Worm (Caenorhabditis elegans) whole organism, L1 larva: Measurements from ENCODE around the gene metl-5.
A peak's percentile ranks its signal among the peaks of the same experiment; 100 is the strongest.
"Not testable (repeated sequence)": the region's sequence is repeated elsewhere in the genome, so short reads cannot be mapped to it uniquely, and the experiment has no call there.

Source experiments
- C16A3.4 ChIP-seq: fragments of 150-350 bp; optimal IDR thresholded peaks from 2 replicates; lab custom pipeline; 2014; ENCODE audit warnings: missing biosample characterization, missing genetic modification characterization
- F16B12.6 ChIP-seq: fragments of 150-350 bp; optimal IDR thresholded peaks from 2 replicates; lab custom pipeline; 2014; ENCODE audit warnings: missing biosample characterization, missing genetic modification characterization
- alr-1 ChIP-seq: fragments of 200-800 bp; sonication (Bioruptor generic); optimal IDR thresholded peaks from 2 replicates; lab custom pipeline; 2018; ENCODE audit warnings: borderline replicate concordance, mild to moderate bottlenecking, missing genetic modification characterization, missing compliant biosample characterization
- aly-2 ChIP-seq: fragments of 150-350 bp; optimal IDR thresholded peaks from 2 replicates; lab custom pipeline; 2014; ENCODE audit warnings: missing biosample characterization, missing genetic modification characterization
- blmp-1 ChIP-seq: fragments of 150-350 bp; optimal IDR thresholded peaks from 2 replicates; lab custom pipeline; 2014; ENCODE audit warnings: missing biosample characterization, missing genetic modification characterization
- ceh-82 ChIP-seq, 3 experiments: fragments of 150-350 bp in 1 of 3; sonication (generic microtip) in 2 of 3; optimal IDR thresholded peaks; 2 replicates each; lab custom pipeline; 2014 to 2017; ENCODE audit warnings: missing biosample characterization in 3 of 3, missing genetic modification characterization in 3 of 3
- dpl-1 ChIP-seq, 3 experiments: fragments of 150-350 bp in 2 of 3; sonication (generic microtip) in 1 of 3; optimal IDR thresholded peaks; 2 replicates each; lab custom pipeline; 2014 to 2017; ENCODE audit warnings: missing biosample characterization in 3 of 3, missing genetic modification characterization in 3 of 3, missing genetic modification reagents in 3 of 3
- efl-1 ChIP-seq, 4 experiments: fragments of 150-350 bp; optimal IDR thresholded peaks in 3 of 4; peaks in 1 of 4; 1 replicate in 1 of 4; 2 replicates in 3 of 4; lab custom pipeline; 2014; ENCODE audit warnings: missing biosample characterization in 2 of 4, missing genetic modification characterization in 2 of 4, missing genetic modification reagents in 2 of 4
- efl-3 ChIP-seq: fragments of 200-800 bp; sonication (Bioruptor generic); optimal IDR thresholded peaks from 2 replicates; lab custom pipeline; 2018; ENCODE audit warnings: mild to moderate bottlenecking, missing genetic modification characterization, missing compliant biosample characterization
- egl-27 ChIP-seq, 2 experiments: fragments of 150-350 bp in 1 of 2; sonication (generic microtip); optimal IDR thresholded peaks; 3 replicates each; lab custom pipeline; 2017 to 2018; ENCODE audit warnings: missing biosample characterization in 2 of 2, missing genetic modification characterization in 2 of 2, missing genetic modification reagents in 2 of 2
- elt-2 ChIP-seq: sonication (generic microtip); optimal IDR thresholded peaks from 2 replicates; lab custom pipeline; 2016; ENCODE audit warnings: missing genetic modification characterization, mild to moderate bottlenecking, inconsistent platforms, missing compliant biosample characterization, missing genetic modification reagents
- elt-3 ChIP-seq, 6 experiments: fragments of 150-350 bp in 1 of 6; sonication (generic microtip); optimal IDR thresholded peaks; 2 replicates each; lab custom pipeline; 2017 to 2018; ENCODE audit warnings: missing biosample characterization in 6 of 6, missing genetic modification characterization in 6 of 6, inconsistent platforms in 1 of 6
- fkh-10 ChIP-seq: sonication (generic microtip); optimal IDR thresholded peaks from 2 replicates; lab custom pipeline; 2017; ENCODE audit warnings: missing biosample characterization, missing genetic modification reagents, missing genetic modification characterization
- grh-1 ChIP-seq: fragments of 200-800 bp; sonication (Bioruptor generic); IDR thresholded peaks from 2 replicates; pipeline ENCODE4 v1.3.6; 2022; ENCODE audit warnings: missing genetic modification reagents, missing genetic modification characterization, missing compliant biosample characterization
- hlh-4 ChIP-seq: sonication (generic microtip); optimal IDR thresholded peaks from 2 replicates; lab custom pipeline; 2016; ENCODE audit warnings: mild to moderate bottlenecking, missing genetic modification characterization, missing compliant biosample characterization
- jun-1 ChIP-seq: fragments of 150-350 bp; optimal IDR thresholded peaks from 2 replicates; lab custom pipeline; 2014; ENCODE audit warnings: missing biosample characterization, missing genetic modification reagents, missing genetic modification characterization
- lin-14 ChIP-seq: fragments of 200-800 bp; sonication (Bioruptor generic); optimal IDR thresholded peaks from 2 replicates; lab custom pipeline; 2018; ENCODE audit warnings: mild to moderate bottlenecking, missing genetic modification characterization, moderate library complexity, missing compliant biosample characterization
- lin-15B ChIP-seq: fragments of 150-350 bp; sonication (generic microtip); optimal IDR thresholded peaks from 3 replicates; lab custom pipeline; 2014; ENCODE audit warnings: missing biosample characterization, missing genetic modification characterization
- lin-35 ChIP-seq, 2 experiments: fragments of 150-350 bp; optimal IDR thresholded peaks; 2 replicates each; lab custom pipeline; 2014; ENCODE audit warnings: missing biosample characterization in 2 of 2, missing genetic modification characterization in 2 of 2, missing genetic modification reagents in 2 of 2
- lsy-2 ChIP-seq, 2 experiments: fragments of 150-350 bp; optimal IDR thresholded peaks; 2 replicates each; lab custom pipeline; 2014; ENCODE audit warnings: missing biosample characterization in 2 of 2, missing genetic modification characterization in 2 of 2
- mdl-1 ChIP-seq, 2 experiments: fragments of 150-350 bp; optimal IDR thresholded peaks; 2 replicates each; lab custom pipeline; 2014 to 2017; ENCODE audit warnings: missing biosample characterization in 2 of 2, missing genetic modification characterization in 2 of 2, inconsistent platforms in 1 of 2
- nhr-11 ChIP-seq: fragments of 150-350 bp; optimal IDR thresholded peaks from 2 replicates; lab custom pipeline; 2014; ENCODE audit warnings: missing biosample characterization, missing genetic modification characterization
- nhr-20 ChIP-seq: sonication (generic microtip); optimal IDR thresholded peaks from 2 replicates; lab custom pipeline; 2016; ENCODE audit warnings: mild to moderate bottlenecking, missing genetic modification characterization, missing compliant biosample characterization
- nhr-28 ChIP-seq: fragments of 150-350 bp; optimal IDR thresholded peaks from 2 replicates; lab custom pipeline; 2014; ENCODE audit warnings: missing biosample characterization, missing genetic modification characterization
- nhr-76 ChIP-seq: sonication (generic microtip); optimal IDR thresholded peaks from 2 replicates; lab custom pipeline; 2017; ENCODE audit warnings: missing biosample characterization, missing genetic modification characterization
- nhr-90 ChIP-seq: sonication (generic microtip); optimal IDR thresholded peaks from 2 replicates; lab custom pipeline; 2016; ENCODE audit warnings: mild to moderate bottlenecking, missing genetic modification characterization, missing compliant biosample characterization; ENCODE audit not compliant: poor library complexity
- rnt-1 ChIP-seq: sonication (generic microtip); optimal IDR thresholded peaks from 2 replicates; lab custom pipeline; 2016; ENCODE audit warnings: mild to moderate bottlenecking, missing genetic modification characterization, moderate library complexity, missing compliant biosample characterization
- sox-4 ChIP-seq: sonication (generic microtip); optimal IDR thresholded peaks from 2 replicates; lab custom pipeline; 2016; ENCODE audit warnings: missing genetic modification characterization, missing compliant biosample characterization
- unc-86 ChIP-seq: sonication (generic microtip); optimal IDR thresholded peaks from 2 replicates; lab custom pipeline; 2016; ENCODE audit warnings: missing genetic modification characterization, missing compliant biosample characterization
- ztf-11 ChIP-seq, 2 experiments: sonication (generic microtip); optimal IDR thresholded peaks; 2 replicates each; lab custom pipeline; 2016 to 2017; ENCODE audit warnings: missing genetic modification characterization in 2 of 2, missing biosample characterization in 1 of 2, missing compliant biosample characterization in 1 of 2

metl-5 gene

ce11 chrIII:4766842-4767241 lies 36.0 kb upstream of the metl-5 start:
- TF ChIP-seq elt-3 (tag; optimal IDR thresholded peaks at IDR 0.05; lab: Kevin White, UChicago) = peak in 1 of 6 experiments; percentile 5
- TF ChIP-seq efl-3 (GFP tag; lab: Kevin White, UChicago) = no peak
- no peak for TF ChIP-seq nhr-11 (tag; lab: Kevin White, UChicago)
- TF ChIP-seq jun-1 (tag; lab: Kevin White, UChicago) = no peak
- TF ChIP-seq elt-2 (tag; lab: Kevin White, UChicago) = peak; percentile 39
- TF ChIP-seq blmp-1 (tag; lab: Kevin White, UChicago) = peak; percentile 59
- no peak for TF ChIP-seq nhr-28 (tag; lab: Kevin White, UChicago)

DNA sequence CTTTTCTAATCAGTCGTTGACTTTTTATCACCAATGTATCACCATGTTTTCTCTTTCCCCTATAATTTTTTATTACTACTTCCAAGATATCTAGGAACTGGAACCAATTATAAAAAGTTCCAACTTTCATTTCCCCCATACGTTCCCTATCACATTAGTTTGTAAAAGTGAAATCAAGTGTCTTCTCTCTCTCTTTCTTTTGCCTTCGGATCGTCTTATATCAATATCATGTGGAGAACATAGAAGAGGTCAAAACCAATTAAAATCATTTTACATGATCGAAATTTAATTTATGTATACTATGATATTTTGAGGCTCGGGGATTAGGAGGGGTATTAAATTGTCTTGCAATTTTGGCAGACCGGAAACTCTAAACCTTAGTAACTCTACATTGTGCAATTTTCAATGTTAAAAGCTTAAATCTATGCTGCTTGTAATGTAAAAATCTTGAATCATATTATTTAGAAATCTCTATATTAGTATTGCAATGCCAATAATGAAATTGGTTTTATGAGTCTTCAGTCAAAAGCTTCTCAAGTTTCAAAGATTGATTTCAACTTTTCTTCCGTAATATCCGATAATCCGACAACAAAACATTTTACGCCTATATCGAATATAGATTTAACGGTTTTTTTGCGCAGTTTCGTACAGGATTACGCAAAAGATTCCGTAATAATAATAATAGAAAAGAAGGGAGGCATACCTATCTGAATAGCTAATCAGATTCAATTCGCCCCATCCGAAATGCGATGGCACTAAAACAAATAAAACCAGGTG lies 34.8 kb upstream of the metl-5 start:
- TF ChIP-seq ztf-11 (tag; optimal IDR thresholded peaks at IDR 0.05; lab: Kevin White, UChicago) (no peak), blmp-1 (tag; lab: Kevin White, UChicago) (peak; percentile 94), C16A3.4 (tag; lab: Kevin White, UChicago) (no peak), elt-3 (tag; optimal IDR thresholded peaks at IDR 0.05; lab: Kevin White, UChicago) (peak in 1 of 6 experiments; percentile 14)

- TF ChIP-seq nhr-76 (tag; lab: Kevin White, UChicago) = no peak
- TF ChIP-seq unc-86 (tag; lab: Kevin White, UChicago) = no peak
- TF ChIP-seq mdl-1 (tag; optimal IDR thresholded peaks at IDR 0.05; lab: Kevin White, UChicago) = no peak
- no peak for TF ChIP-seq fkh-10 (GFP tag; lab: Kevin White, UChicago)
- no peak for TF ChIP-seq lin-14 (GFP tag; lab: Kevin White, UChicago)
- no peak for TF ChIP-seq sox-4
These were observed 24.8 kb upstream of the metl-5 start, which contains the start of gene B0393.7 for ce11 chrIII:4778003-4778402. Gene B0393.7, minus strand, starts transcription at chrIII:4778103.

- TF ChIP-seq blmp-1 (tag; lab: Kevin White, UChicago) = peak; percentile 53
- no peak for TF ChIP-seq nhr-90 (tag; lab: Kevin White, UChicago)
- no peak for TF ChIP-seq aly-2 (tag; lab: Kevin White, UChicago)
- TF ChIP-seq nhr-20 (tag; lab: Kevin White, UChicago) = no peak
- no peak for TF ChIP-seq alr-1 (tag; lab: Kevin White, UChicago)
- peak; percentile 25 for TF ChIP-seq elt-2 (tag; lab: Kevin White, UChicago)
- no peak for TF ChIP-seq hlh-4 (tag; lab: Kevin White, UChicago)
These were observed 23.0 kb upstream of the metl-5 start, which contains the start of gene B0393.9 for ce11 chrIII:4779855-4780254. Gene B0393.9, minus strand, starts transcription at chrIII:4780157.

DNA sequence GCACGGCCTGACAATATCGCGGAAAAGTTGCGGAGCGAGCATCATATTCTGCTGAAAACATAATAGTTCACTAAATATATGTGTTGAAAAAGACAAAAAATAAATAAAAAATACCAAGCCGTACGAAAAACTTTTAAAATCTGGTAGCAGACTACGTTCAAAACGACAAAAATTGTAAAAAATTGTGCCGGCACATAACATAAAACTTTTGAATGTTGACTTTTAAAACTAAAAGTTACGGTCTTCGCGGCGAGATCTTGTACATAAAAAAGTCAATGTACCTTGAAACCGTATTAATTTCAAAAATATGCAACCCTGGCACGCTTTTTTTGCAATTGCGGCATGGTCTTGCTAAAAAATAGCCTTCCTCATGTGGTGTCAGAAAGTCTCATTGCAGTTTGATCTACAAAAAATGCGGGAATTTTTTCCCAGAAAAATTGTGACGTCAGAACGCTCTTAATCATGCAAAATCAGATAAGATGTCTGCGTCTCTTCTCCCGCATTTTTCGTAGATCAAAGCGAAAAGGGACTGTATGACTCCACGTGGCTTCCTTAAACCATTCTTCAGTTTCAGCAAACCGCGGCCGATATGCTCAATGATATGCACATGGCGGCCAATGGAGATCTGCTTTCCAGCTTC lies 20.8 kb upstream of the metl-5 start, which contains the start of the genes gex-5 and C38D4.10:
Gene gex-5, minus strand, starts transcription at position 51 of the 640 bp plus-strand sequence.
Gene C38D4.10, plus strand, starts transcription at position 590 of the 640 bp plus-strand sequence.
- not testable (repeated sequence) for TF ChIP-seq lin-15B; egl-27 (tag; optimal IDR thresholded peaks at IDR 0.05; lab: Kevin White, UChicago); elt-3 (tag; optimal IDR thresholded peaks at IDR 0.05; lab: Kevin White, UChicago)

DNA sequence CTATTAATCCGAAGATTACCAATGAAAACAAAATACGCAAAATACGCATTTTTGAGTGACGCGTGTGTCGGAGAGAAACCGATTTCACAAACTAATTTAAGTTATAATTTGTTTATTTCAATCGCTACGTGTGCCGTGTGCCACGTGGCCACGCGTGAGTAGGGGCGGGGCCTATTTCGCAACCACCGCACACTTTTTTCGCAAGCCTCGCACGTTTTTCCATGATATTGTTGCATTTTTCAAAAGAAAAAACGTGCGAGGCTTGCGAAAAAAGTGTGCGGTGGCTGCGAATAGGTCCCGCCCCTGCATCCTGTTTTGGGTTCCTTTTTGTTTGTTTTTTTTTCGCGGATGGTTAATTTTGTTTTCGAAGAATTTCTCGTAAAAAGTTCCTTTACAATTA lies 17.7 kb upstream of the metl-5 start, which contains the start of gene enu-3.2:
Gene enu-3.2, minus strand, starts transcription at position 105 of the 400 bp plus-strand sequence.
- TF ChIP-seq lin-14 (GFP tag; lab: Kevin White, UChicago); ztf-11 (tag; optimal IDR thresholded peaks at IDR 0.05; lab: Kevin White, UChicago); ceh-82 (tag; optimal IDR thresholded peaks at IDR 0.05; lab: Kevin White, UChicago): not testable (repeated sequence)

ce11 chrIII:4785714-4786113 lies 17.1 kb upstream of the metl-5 start, which contains the start of gene mel-28:
Gene mel-28, plus strand, starts transcription at chrIII:4786080.
- TF ChIP-seq blmp-1 (tag; lab: Kevin White, UChicago) = peak; percentile 74
- TF ChIP-seq nhr-20 (tag; lab: Kevin White, UChicago) = no peak
- TF ChIP-seq lin-35 (GFP tag; optimal IDR thresholded peaks at IDR 0.05; lab: Kevin White, UChicago) = peak; percentile 58 to 81
- TF ChIP-seq F16B12.6 (tag; lab: Kevin White, UChicago) = peak; percentile 80
- no peak for TF ChIP-seq rnt-1 (tag; lab: Kevin White, UChicago)
- no peak for TF ChIP-seq efl-3 (GFP tag; lab: Kevin White, UChicago)
- TF ChIP-seq elt-3 (tag; optimal IDR thresholded peaks at IDR 0.05; lab: Kevin White, UChicago) = no peak
- peak; percentile 68 to 85 (median 73) for TF ChIP-seq dpl-1 (GFP tag; optimal IDR thresholded peaks at IDR 0.05; lab: Kevin White, UChicago)
- peak; percentile 16 to 70 for TF ChIP-seq efl-1 (optimal IDR thresholded peaks at IDR 0.05; lab: Kevin White, UChicago)
- TF ChIP-seq efl-1 (GFP tag; optimal IDR thresholded peaks at IDR 0.05 in 1 of 2; lab: Kevin White, UChicago) = peak; percentile 82 to 97
- peak in 1 of 2 experiments; percentile 56 for TF ChIP-seq lsy-2 (tag; optimal IDR thresholded peaks at IDR 0.05; lab: Kevin White, UChicago)
- no peak for TF ChIP-seq grh-1 (GFP tag; lab: Robert Waterston, UW)
